Fruit fly (Drosophila melanogaster) whole organism, prepupa: ENCODE results near the gene mAChR-B.

ENCODE experiments used
- Blimp-1 ChIP-seq: fragments of 200-800 bp; sonication (Bioruptor generic); optimal IDR thresholded peaks from 3 replicates; lab custom pipeline; 2017; ENCODE audit warnings: missing biosample characterization, missing genetic modification characterization, mild to moderate bottlenecking, moderate library complexity, missing genetic modification reagents
- CG10631 ChIP-seq: fragments of 200-800 bp; sonication (Bioruptor generic); optimal IDR thresholded peaks from 2 replicates; lab custom pipeline; 2016; ENCODE audit warnings: missing biosample characterization, missing genetic modification characterization
- CG11294 ChIP-seq: fragments of 200-800 bp; sonication (Bioruptor generic); IDR thresholded peaks from 2 replicates; pipeline ENCODE4 v1.3.6; 2022; ENCODE audit warnings: missing biosample characterization, missing genetic modification characterization
- CG11762 ChIP-seq: fragments of 200-800 bp; sonication (Bioruptor generic); optimal IDR thresholded peaks from 3 replicates; lab custom pipeline; 2016; ENCODE audit warnings: missing biosample characterization, missing genetic modification characterization; ENCODE audit not compliant: insufficient read depth
- CG11902 ChIP-seq: fragments of 200-800 bp; sonication (Bioruptor generic); optimal IDR thresholded peaks from 3 replicates; lab custom pipeline; 2016; ENCODE audit warnings: missing biosample characterization, missing genetic modification characterization
- CG1621 ChIP-seq: fragments of 200-800 bp; sonication (Bioruptor generic); optimal IDR thresholded peaks from 3 replicates; lab custom pipeline; 2018; ENCODE audit warnings: missing biosample characterization, mild to moderate bottlenecking, missing genetic modification characterization
- CG16779 ChIP-seq: fragments of 200-800 bp; sonication (Bioruptor generic); optimal IDR thresholded peaks from 3 replicates; lab custom pipeline; 2017; ENCODE audit warnings: missing biosample characterization, mild to moderate bottlenecking, missing genetic modification characterization
- CG3032 ChIP-seq: fragments of 200-800 bp; optimal IDR thresholded peaks from 2 replicates; lab custom pipeline; 2019; ENCODE audit warnings: missing biosample characterization, mild to moderate bottlenecking, missing genetic modification characterization, moderate library complexity
- CG31627 ChIP-seq: fragments of 200-800 bp; sonication (Bioruptor generic); optimal IDR thresholded peaks from 3 replicates; lab custom pipeline; 2016; ENCODE audit warnings: missing biosample characterization, missing genetic modification characterization
- CG32006 ChIP-seq: fragments of 200-800 bp; sonication (Bioruptor generic); optimal IDR thresholded peaks from 3 replicates; lab custom pipeline; 2017; ENCODE audit warnings: missing biosample characterization, mild to moderate bottlenecking, missing genetic modification characterization
- CG34406 ChIP-seq: fragments of 200-800 bp; sonication (Bioruptor generic); optimal IDR thresholded peaks from 3 replicates; lab custom pipeline; 2016; ENCODE audit warnings: missing biosample characterization, missing genetic modification characterization
- CG3919 ChIP-seq: fragments of 200-800 bp; sonication (Bioruptor generic); optimal IDR thresholded peaks from 3 replicates; lab custom pipeline; 2016; ENCODE audit warnings: missing biosample characterization, missing genetic modification characterization
- CG4318 ChIP-seq: fragments of 200-800 bp; sonication (Bioruptor generic); optimal IDR thresholded peaks from 3 replicates; lab custom pipeline; 2017; ENCODE audit warnings: missing biosample characterization, mild to moderate bottlenecking, missing genetic modification characterization
- CG6163 ChIP-seq: fragments of 200-800 bp; sonication (Bioruptor generic); IDR thresholded peaks from 3 replicates; pipeline ENCODE4 v1.3.6; 2022; ENCODE audit warnings: missing biosample characterization, missing genetic modification characterization
- CG6792 ChIP-seq: fragments of 200-800 bp; sonication (Bioruptor generic); optimal IDR thresholded peaks from 3 replicates; lab custom pipeline; 2016; ENCODE audit warnings: missing biosample characterization, missing genetic modification characterization
- CG6808 ChIP-seq: fragments of 200-800 bp; sonication (Bioruptor generic); optimal IDR thresholded peaks from 3 replicates; lab custom pipeline; 2017; ENCODE audit warnings: missing biosample characterization, missing genetic modification characterization, mild to moderate bottlenecking, moderate library complexity, missing genetic modification reagents
- CG7368 ChIP-seq: fragments of 200-800 bp; sonication (Bioruptor generic); optimal IDR thresholded peaks from 3 replicates; lab custom pipeline; 2016; ENCODE audit warnings: missing biosample characterization, missing genetic modification characterization
- CG8319 ChIP-seq: fragments of 200-800 bp; sonication (Bioruptor generic); optimal IDR thresholded peaks from 3 replicates; lab custom pipeline; 2016; ENCODE audit warnings: missing biosample characterization, missing genetic modification characterization
- CG8632 ChIP-seq: fragments of 200-800 bp; sonication (Bioruptor generic); optimal IDR thresholded peaks from 3 replicates; lab custom pipeline; 2016; ENCODE audit warnings: missing biosample characterization, missing genetic modification characterization
- CG9139 ChIP-seq: fragments of 200-800 bp; sonication (Bioruptor generic); optimal IDR thresholded peaks from 3 replicates; lab custom pipeline; 2017; ENCODE audit warnings: missing biosample characterization, mild to moderate bottlenecking, missing genetic modification characterization
- Eip75B ChIP-seq: fragments of 200-800 bp; sonication (Bioruptor generic); optimal IDR thresholded peaks from 3 replicates; lab custom pipeline; 2016; ENCODE audit warnings: missing biosample characterization, missing genetic modification characterization
- Eip78C ChIP-seq: fragments of 200-800 bp; sonication (Bioruptor generic); peaks from one replicate; lab custom pipeline; 2016; ENCODE audit warnings: missing biosample characterization, missing genetic modification characterization
- Eip93F ChIP-seq: fragments of 200-800 bp; sonication (Bioruptor generic); optimal IDR thresholded peaks from 2 replicates; lab custom pipeline; 2016; ENCODE audit warnings: missing biosample characterization, mild to moderate bottlenecking, missing genetic modification characterization
- Ets21C ChIP-seq: fragments of 200-800 bp; sonication (Bioruptor generic); optimal IDR thresholded peaks from 3 replicates; lab custom pipeline; 2016; ENCODE audit warnings: missing biosample characterization, missing genetic modification characterization
- Ets96B ChIP-seq: fragments of 200-800 bp; optimal IDR thresholded peaks from 2 replicates; lab custom pipeline; 2019; ENCODE audit warnings: missing biosample characterization, mild to moderate bottlenecking, missing genetic modification characterization, moderate library complexity
- Gug ChIP-seq: fragments of 200-800 bp; sonication (Bioruptor generic); IDR thresholded peaks from 2 replicates; pipeline ENCODE4 v1.3.6; 2022; ENCODE audit warnings: missing biosample characterization, missing genetic modification characterization
- Hr38 ChIP-seq: sonication (Bioruptor generic); optimal IDR thresholded peaks from 2 replicates; lab custom pipeline; 2016; ENCODE audit warnings: missing biosample characterization, missing genetic modification characterization
- Hr39 ChIP-seq: fragments of 200-800 bp; sonication (Bioruptor generic); optimal IDR thresholded peaks from 2 replicates; lab custom pipeline; 2016; ENCODE audit warnings: missing biosample characterization, missing genetic modification characterization
- Lpt ChIP-seq: fragments of 200-800 bp; sonication (Bioruptor generic); optimal IDR thresholded peaks from 3 replicates; lab custom pipeline; 2016; ENCODE audit warnings: missing biosample characterization, missing genetic modification characterization
- Met ChIP-seq: fragments of 200-800 bp; sonication (Bioruptor generic); optimal IDR thresholded peaks from 3 replicates; lab custom pipeline; 2016; ENCODE audit warnings: missing biosample characterization, missing genetic modification characterization
- OdsH ChIP-seq: fragments of 200-800 bp; sonication (Bioruptor generic); optimal IDR thresholded peaks from 3 replicates; lab custom pipeline; 2016; ENCODE audit warnings: missing biosample characterization, missing genetic modification characterization
- Smox ChIP-seq: fragments of 200-800 bp; sonication (Bioruptor generic); optimal IDR thresholded peaks from 3 replicates; lab custom pipeline; 2016; ENCODE audit warnings: missing biosample characterization, missing genetic modification characterization
- Sox102F ChIP-seq: fragments of 200-800 bp; sonication (Bioruptor generic); optimal IDR thresholded peaks from 2 replicates; lab custom pipeline; 2016; ENCODE audit warnings: missing biosample characterization, mild to moderate bottlenecking, missing genetic modification characterization
- Sox14 ChIP-seq: fragments of 200-800 bp; sonication (Bioruptor generic); optimal IDR thresholded peaks from 3 replicates; lab custom pipeline; 2016; ENCODE audit warnings: missing biosample characterization, missing genetic modification characterization
- achi ChIP-seq: fragments of 200-800 bp; sonication (Bioruptor generic); optimal IDR thresholded peaks from 3 replicates; lab custom pipeline; 2016; ENCODE audit warnings: missing biosample characterization, missing genetic modification characterization
- acj6 ChIP-seq: fragments of 200-800 bp; sonication (Bioruptor generic); optimal IDR thresholded peaks from 3 replicates; lab custom pipeline; 2016; ENCODE audit warnings: missing biosample characterization, missing genetic modification characterization
- cyc ChIP-seq: fragments of 200-800 bp; sonication (Bioruptor generic); optimal IDR thresholded peaks from 3 replicates; lab custom pipeline; 2016; ENCODE audit warnings: missing biosample characterization, missing genetic modification characterization
- dac ChIP-seq: fragments of 200-800 bp; sonication (Bioruptor generic); optimal IDR thresholded peaks from 2 replicates; lab custom pipeline; 2017; ENCODE audit warnings: missing biosample characterization, mild to moderate bottlenecking, missing genetic modification characterization
- dsx ChIP-seq: fragments of 200-800 bp; optimal IDR thresholded peaks from 3 replicates; lab custom pipeline; 2019; ENCODE audit warnings: missing biosample characterization, mild to moderate bottlenecking, missing genetic modification characterization, moderate library complexity; ENCODE audit not compliant: poor library complexity, severe bottlenecking
- esn ChIP-seq: fragments of 200-800 bp; sonication (Bioruptor generic); optimal IDR thresholded peaks from 2 replicates; lab custom pipeline; 2016; ENCODE audit warnings: missing biosample characterization, mild to moderate bottlenecking, missing genetic modification characterization, moderate library complexity
- fd59A ChIP-seq: fragments of 200-800 bp; sonication (Bioruptor generic); optimal IDR thresholded peaks from 2 replicates; lab custom pipeline; 2017; ENCODE audit warnings: missing biosample characterization, mild to moderate bottlenecking, missing genetic modification characterization, missing genetic modification reagents
- fd85E ChIP-seq: fragments of 200-800 bp; sonication (Bioruptor generic); optimal IDR thresholded peaks from 3 replicates; lab custom pipeline; 2016; ENCODE audit warnings: missing biosample characterization, missing genetic modification characterization
- fkh ChIP-seq: fragments of 200-800 bp; sonication (Bioruptor generic); optimal IDR thresholded peaks from 3 replicates; lab custom pipeline; 2017; ENCODE audit warnings: missing biosample characterization, mild to moderate bottlenecking, missing genetic modification characterization, moderate library complexity
- net ChIP-seq: fragments of 200-800 bp; sonication (Bioruptor generic); optimal IDR thresholded peaks from 3 replicates; lab custom pipeline; 2016; ENCODE audit warnings: missing biosample characterization, missing genetic modification characterization
- salr ChIP-seq, 2 experiments: fragments of 200-800 bp; sonication (Bioruptor generic); optimal IDR thresholded peaks; 3 replicates each; lab custom pipeline; 2016 to 2018; ENCODE audit warnings: missing biosample characterization in 2 of 2, missing genetic modification characterization in 2 of 2, mild to moderate bottlenecking in 1 of 2
- spab ChIP-seq: fragments of 200-800 bp; sonication (Bioruptor generic); optimal IDR thresholded peaks from 2 replicates; lab custom pipeline; 2017; ENCODE audit warnings: missing biosample characterization, mild to moderate bottlenecking, missing genetic modification characterization, missing genetic modification reagents
- ss ChIP-seq, 2 experiments: fragments of 200-800 bp; sonication (Bioruptor generic); optimal IDR thresholded peaks; 2 replicates in 1 of 2; 3 replicates in 1 of 2; lab custom pipeline; 2017 to 2018; ENCODE audit warnings: mild to moderate bottlenecking in 2 of 2, missing biosample characterization in 2 of 2, missing genetic modification characterization in 2 of 2, moderate library complexity in 1 of 2
- svp ChIP-seq: fragments of 200-800 bp; sonication (Bioruptor generic); peaks from one replicate; lab custom pipeline; 2016; ENCODE audit warnings: missing biosample characterization, missing genetic modification characterization
- topi ChIP-seq: fragments of 200-800 bp; sonication (Bioruptor generic); optimal IDR thresholded peaks from 3 replicates; lab custom pipeline; 2016; ENCODE audit warnings: missing biosample characterization, missing genetic modification characterization
- vri ChIP-seq: fragments of 200-800 bp; sonication (Bioruptor generic); optimal IDR thresholded peaks from 3 replicates; lab custom pipeline; 2016; ENCODE audit warnings: missing biosample characterization, mild to moderate bottlenecking, missing genetic modification characterization

Gene mAChR-B

dm6 chr3R:8122198-8122970 is 63.3 kb downstream of the mAChR-B start, which contains the start of gene CG7878:
Gene CG7878 (plus strand): TSS chr3R:8122725.
- TF ChIP-seq Eip78C (GFP tag; lab: Kevin White, UChicago) (peak; percentile 69), Lpt (GFP tag; lab: Kevin White, UChicago) (no peak), CG31627 (GFP tag; lab: Kevin White, UChicago) (peak; percentile 51), Ets21C (GFP tag; lab: Kevin White, UChicago) (peak; percentile 61), CG8632 (GFP tag; lab: Kevin White, UChicago) (no peak), CG11294 (GFP tag; lab: Robert Waterston, UW) (no peak), spab (GFP tag; lab: Kevin White, UChicago) (no peak), achi (GFP tag; lab: Kevin White, UChicago) (peak; percentile 3), fd85E (GFP tag; lab: Kevin White, UChicago) (no peak), Hr38 (no peak), vri (GFP tag; lab: Kevin White, UChicago) (peak; percentile 50), CG7368 (GFP tag; lab: Kevin White, UChicago) (no peak), Smox (GFP tag; lab: Kevin White, UChicago) (peak; percentile 69), svp (GFP tag; lab: Kevin White, UChicago) (peak; percentile 75), Met (GFP tag; lab: Kevin White, UChicago) (peak; percentile 62), net (GFP tag; lab: Kevin White, UChicago) (peak; percentile 14), CG8319 (GFP tag; lab: Kevin White, UChicago) (no peak), acj6 (GFP tag; lab: Kevin White, UChicago) (peak; percentile 55), CG32006 (GFP tag; lab: Kevin White, UChicago) (peak; percentile 25), Eip93F (peak; percentile 69), CG34406 (GFP tag; lab: Kevin White, UChicago) (no peak), CG10631 (GFP tag; lab: Kevin White, UChicago) (peak; percentile 48), CG16779 (tag; lab: Kevin White, UChicago) (no peak), CG6792 (GFP tag; lab: Kevin White, UChicago) (peak; percentile 32), CG6163 (GFP tag; lab: Robert Waterston, UW) (peak; percentile 54; the same call in 2 of the 3 replicates), CG11902 (GFP tag; lab: Kevin White, UChicago) (no peak), Hr39 (peak; percentile 51), fkh (GFP tag; lab: Kevin White, UChicago) (peak; percentile 22), CG3919 (peak; percentile 59), fd59A (no peak), CG1621 (tag; lab: Kevin White, UChicago) (peak; percentile 31), Gug (no peak), cyc (GFP tag; lab: Kevin White, UChicago) (peak; percentile 65), CG3032 (tag; lab: Kevin White, UChicago) (peak; percentile 55), Sox14 (GFP tag; lab: Kevin White, UChicago) (peak; percentile 65), CG6808 (peak; percentile 9), Ets96B (tag; lab: Kevin White, UChicago) (peak; percentile 8), CG11762 (no peak), Sox102F (GFP tag; lab: Kevin White, UChicago) (peak; percentile 31), CG4318 (peak; percentile 5), Eip75B (peak; percentile 44), CG9139 (GFP tag; lab: Kevin White, UChicago) (no peak), Blimp-1 (GFP tag; lab: Kevin White, UChicago) (no peak), OdsH (peak; percentile 64), salr (GFP tag; optimal IDR thresholded peaks at IDR 0.05; lab: Kevin White, UChicago) (no peak), ss (GFP tag; optimal IDR thresholded peaks at IDR 0.05; lab: Kevin White, UChicago) (no peak), esn (GFP tag; lab: Kevin White, UChicago) (peak; percentile 72), dac (GFP tag; lab: Kevin White, UChicago) (no peak), dsx (GFP tag; lab: Kevin White, UChicago) (peak; percentile 28), topi (GFP tag; lab: Kevin White, UChicago) (peak; percentile 58)
